Fruit fly (Drosophila melanogaster): ENCODE measurements around the gene ppk24.

- TF ChIP-seq pan (optimal IDR thresholded peaks at IDR 0.05) (no peak), CG8478 (optimal IDR thresholded peaks at IDR 0.05) (no peak)
Measured at dm6 chr3R:31254808-31255207, 10.7 kb upstream of the ppk24 start, which contains the start of the genes CG1750 and spn-F.

Data from whole organism.